Worm (Caenorhabditis elegans) whole organism, L3 larva: ENCODE results near the gene lgc-18.
A peak's percentile ranks its signal among the peaks of the same experiment; 100 is the strongest.

Source experiments
- R02D3.7 ChIP-seq: fragments of 150-350 bp; optimal IDR thresholded peaks from 2 replicates; lab custom pipeline; 2014; ENCODE audit warnings: missing biosample characterization, missing genetic modification characterization
- ZK546.5 ChIP-seq: sonication (generic microtip); optimal IDR thresholded peaks from 2 replicates; lab custom pipeline; 2017; ENCODE audit warnings: missing biosample characterization, missing genetic modification characterization
- aly-2 ChIP-seq: fragments of 150-350 bp; optimal IDR thresholded peaks from 2 replicates; lab custom pipeline; 2014; ENCODE audit warnings: missing biosample characterization, missing genetic modification characterization
- ceh-16 ChIP-seq: sonication (generic microtip); optimal IDR thresholded peaks from 2 replicates; lab custom pipeline; 2017; ENCODE audit warnings: missing biosample characterization, missing genetic modification characterization
- ceh-82 ChIP-seq: fragments of 150-350 bp; optimal IDR thresholded peaks from 2 replicates; lab custom pipeline; 2014; ENCODE audit warnings: missing biosample characterization, missing genetic modification characterization
- ceh-9 ChIP-seq: sonication (generic microtip); optimal IDR thresholded peaks from 2 replicates; lab custom pipeline; 2018; ENCODE audit warnings: missing biosample characterization, missing genetic modification characterization
- egl-27 ChIP-seq: sonication (generic microtip); optimal IDR thresholded peaks from 4 replicates; lab custom pipeline; 2017; ENCODE audit warnings: missing biosample characterization, missing genetic modification reagents, missing genetic modification characterization
- elt-1 ChIP-seq: fragments of 150-350 bp; optimal IDR thresholded peaks from 2 replicates; lab custom pipeline; 2014; ENCODE audit warnings: missing biosample characterization, missing genetic modification characterization
- elt-2 ChIP-seq: sonication (generic microtip); optimal IDR thresholded peaks from 2 replicates; lab custom pipeline; 2016; ENCODE audit warnings: missing genetic modification reagents, mild to moderate bottlenecking, missing genetic modification characterization, missing compliant biosample characterization
- elt-3 ChIP-seq, 3 experiments: fragments of 150-350 bp in 1 of 3; sonication (generic microtip) in 2 of 3; optimal IDR thresholded peaks; 2 replicates in 2 of 3; 4 replicates in 1 of 3; lab custom pipeline; 2014 to 2017; ENCODE audit warnings: missing biosample characterization in 3 of 3, missing genetic modification characterization in 3 of 3
- fkh-10 ChIP-seq: sonication (generic microtip); optimal IDR thresholded peaks from 2 replicates; lab custom pipeline; 2017; ENCODE audit warnings: missing biosample characterization, missing genetic modification reagents, missing genetic modification characterization
- fkh-2 ChIP-seq: fragments of 150-350 bp; optimal IDR thresholded peaks from 2 replicates; lab custom pipeline; 2014; ENCODE audit warnings: missing biosample characterization, missing genetic modification reagents, missing genetic modification characterization
- fos-1 ChIP-seq: fragments of 150-350 bp; optimal IDR thresholded peaks from 2 replicates; lab custom pipeline; 2014; ENCODE audit warnings: missing biosample characterization, missing genetic modification characterization
- hmg-11 ChIP-seq: sonication (generic microtip); optimal IDR thresholded peaks from 2 replicates; lab custom pipeline; 2016; ENCODE audit warnings: missing genetic modification characterization, missing compliant biosample characterization
- mml-1 ChIP-seq: fragments of 150-350 bp; sonication (generic microtip); optimal IDR thresholded peaks from 3 replicates; lab custom pipeline; 2014; ENCODE audit warnings: missing biosample characterization, missing genetic modification characterization
- nfya-1 ChIP-seq: sonication (generic microtip); optimal IDR thresholded peaks from 2 replicates; lab custom pipeline; 2017; ENCODE audit warnings: missing genetic modification characterization, mild to moderate bottlenecking, missing compliant biosample characterization, antibody characterized with exemption, moderate library complexity; ENCODE audit not compliant: insufficient read depth
- nhr-23 ChIP-seq: fragments of 150-350 bp; optimal IDR thresholded peaks from 2 replicates; lab custom pipeline; 2014; ENCODE audit warnings: missing biosample characterization, missing genetic modification reagents, missing genetic modification characterization
- nhr-25 ChIP-seq: sonication (generic microtip); optimal IDR thresholded peaks from 2 replicates; lab custom pipeline; 2017; ENCODE audit warnings: missing biosample characterization, missing genetic modification characterization
- nhr-28 ChIP-seq: fragments of 150-350 bp; optimal IDR thresholded peaks from 2 replicates; lab custom pipeline; 2014; ENCODE audit warnings: missing biosample characterization, missing genetic modification characterization
- nhr-76 ChIP-seq: fragments of 150-350 bp; sonication (generic microtip); optimal IDR thresholded peaks from 5 replicates; lab custom pipeline; 2014; ENCODE audit warnings: missing biosample characterization, missing genetic modification characterization
- nhr-77 ChIP-seq: fragments of 150-350 bp; optimal IDR thresholded peaks from 2 replicates; lab custom pipeline; 2014; ENCODE audit warnings: missing biosample characterization, missing genetic modification characterization
- pha-4 ChIP-seq: fragments of 150-350 bp; optimal IDR thresholded peaks from 2 replicates; lab custom pipeline; 2014; ENCODE audit warnings: missing biosample characterization, missing genetic modification reagents, missing genetic modification characterization
- pqm-1 ChIP-seq: fragments of 150-350 bp; optimal IDR thresholded peaks from 2 replicates; lab custom pipeline; 2017; ENCODE audit warnings: missing biosample characterization, missing genetic modification characterization, inconsistent platforms
- sea-2 ChIP-seq: fragments of 150-350 bp; sonication (generic microtip); optimal IDR thresholded peaks from 4 replicates; lab custom pipeline; 2014; ENCODE audit warnings: missing biosample characterization, missing genetic modification reagents, missing genetic modification characterization
- snpc-4 ChIP-seq: fragments of 150-350 bp; optimal IDR thresholded peaks from 2 replicates; lab custom pipeline; 2014; ENCODE audit warnings: missing biosample characterization, missing genetic modification characterization
- tbx-2 ChIP-seq: sonication (generic microtip); optimal IDR thresholded peaks from 2 replicates; lab custom pipeline; 2016; ENCODE audit warnings: mild to moderate bottlenecking, missing genetic modification characterization, missing compliant biosample characterization
- unc-62 ChIP-seq: fragments of 150-350 bp; sonication (generic microtip); optimal IDR thresholded peaks from 4 replicates; lab custom pipeline; 2014; ENCODE audit warnings: missing biosample characterization, missing genetic modification reagents, missing genetic modification characterization
- zag-1 ChIP-seq: fragments of 150-350 bp; optimal IDR thresholded peaks from 2 replicates; lab custom pipeline; 2014; ENCODE audit warnings: missing biosample characterization, missing genetic modification characterization
- ztf-11 ChIP-seq: fragments of 150-350 bp; optimal IDR thresholded peaks from 2 replicates; lab custom pipeline; 2014; ENCODE audit warnings: missing biosample characterization, missing genetic modification characterization

Gene lgc-18

ce11 chrX:12125308-12125707 is at the start of gene lgc-18:
Gene lgc-18 (plus strand): TSS chrX:12125608.
- TF ChIP-seq aly-2 (tag; lab: Kevin White, UChicago) (no peak), nhr-25 (tag; lab: Kevin White, UChicago) (no peak), ceh-16 (tag; lab: Kevin White, UChicago) (no peak), pha-4 (tag; lab: Kevin White, UChicago) (no peak), zag-1 (tag; lab: Kevin White, UChicago) (no peak), tbx-2 (tag; lab: Kevin White, UChicago) (no peak), fkh-10 (GFP tag; lab: Kevin White, UChicago) (no peak), unc-62 (no peak), elt-3 (tag; optimal IDR thresholded peaks at IDR 0.05; lab: Kevin White, UChicago) (no peak), sea-2 (GFP tag; lab: Kevin White, UChicago) (no peak), fkh-2 (tag; lab: Kevin White, UChicago) (no peak), elt-1 (tag; lab: Kevin White, UChicago) (no peak), pqm-1 (tag; lab: Kevin White, UChicago) (no peak), nhr-28 (tag; lab: Kevin White, UChicago) (no peak), ceh-9 (tag; lab: Kevin White, UChicago) (no peak)
- TF ChIP-seq, all 47 proteins: peak for 0

- TF ChIP-seq mml-1 (no peak), nfya-1 (tag; lab: Kevin White, UChicago) (peak; percentile 43), nhr-23 (tag; lab: Kevin White, UChicago) (peak; percentile 24), nhr-25 (tag; lab: Kevin White, UChicago) (peak; percentile 71), ceh-82 (tag; lab: Kevin White, UChicago) (no peak)
Observed at ce11 chrX:12080581-12081162, 44.7 kb upstream of the lgc-18 start.

- TF ChIP-seq sea-2 (GFP tag; lab: Kevin White, UChicago) (no peak), elt-1 (tag; lab: Kevin White, UChicago) (peak; percentile 66)
Observed at ce11 chrX:12081250-12081649, 44.2 kb upstream of the lgc-18 start.

- TF ChIP-seq zag-1 (tag; lab: Kevin White, UChicago) = no peak
- TF ChIP-seq nfya-1 (tag; lab: Kevin White, UChicago) = peak; percentile 25
- peak; percentile 78 for TF ChIP-seq fkh-10 (GFP tag; lab: Kevin White, UChicago)
Observed at ce11 chrX:12082813-12083212, 42.6 kb upstream of the lgc-18 start.

- TF ChIP-seq ZK546.5 (tag; lab: Kevin White, UChicago) = no peak
- TF ChIP-seq fkh-2 (tag; lab: Kevin White, UChicago) = no peak
- no peak for TF ChIP-seq snpc-4 (tag; lab: Kevin White, UChicago)
- no peak for TF ChIP-seq nhr-77 (tag; lab: Kevin White, UChicago)
- TF ChIP-seq ceh-82 (tag; lab: Kevin White, UChicago) = no peak
- TF ChIP-seq aly-2 (tag; lab: Kevin White, UChicago) = no peak
- no peak for TF ChIP-seq R02D3.7 (tag; lab: Kevin White, UChicago)
- TF ChIP-seq elt-3 (tag; optimal IDR thresholded peaks at IDR 0.05; lab: Kevin White, UChicago) = no peak
- TF ChIP-seq hmg-11 = no peak
- TF ChIP-seq unc-62 = no peak
- TF ChIP-seq ceh-9 (tag; lab: Kevin White, UChicago) = no peak
- no peak for TF ChIP-seq nhr-76 (tag; lab: Kevin White, UChicago)
- no peak for TF ChIP-seq egl-27 (tag; lab: Kevin White, UChicago)
- TF ChIP-seq nhr-25 (tag; lab: Kevin White, UChicago) = no peak
- no peak for TF ChIP-seq ceh-16 (tag; lab: Kevin White, UChicago)
- TF ChIP-seq fos-1 (tag; lab: Kevin White, UChicago) = no peak
- no peak for TF ChIP-seq elt-2 (tag; lab: Kevin White, UChicago)
- TF ChIP-seq, all 47 proteins: peak for 0
Observed at ce11 chrX:12086297-12086696, 39.1 kb upstream of the lgc-18 start.

ce11 chrX:12092621-12093020 is 32.8 kb upstream of the lgc-18 start:
- TF ChIP-seq ztf-11 (tag; lab: Kevin White, UChicago) = no peak
- no peak for TF ChIP-seq tbx-2 (tag; lab: Kevin White, UChicago)
- no peak for TF ChIP-seq nfya-1 (tag; lab: Kevin White, UChicago)
